Worm (Caenorhabditis elegans) whole organism, L2 larva: ENCODE results near the gene spin-3.

Experiments used
- blmp-1 ChIP-seq: sonication (generic microtip); optimal IDR thresholded peaks from 2 replicates; lab custom pipeline; 2017; ENCODE audit warnings: missing genetic modification characterization, mild to moderate bottlenecking, missing compliant biosample characterization, antibody characterized with exemption, moderate library complexity; ENCODE audit not compliant: insufficient read depth
- fos-1 ChIP-seq: fragments of 150-350 bp; optimal IDR thresholded peaks from 2 replicates; lab custom pipeline; 2014; ENCODE audit warnings: missing biosample characterization, missing genetic modification characterization
- lin-13 ChIP-seq: fragments of 150-350 bp; optimal IDR thresholded peaks from 2 replicates; lab custom pipeline; 2014; ENCODE audit warnings: missing biosample characterization, missing genetic modification reagents, missing genetic modification characterization
- nhr-12 ChIP-seq: fragments of 150-350 bp; optimal IDR thresholded peaks from 2 replicates; lab custom pipeline; 2014; ENCODE audit warnings: missing biosample characterization, missing genetic modification characterization
- nhr-6 ChIP-seq: fragments of 150-350 bp; optimal IDR thresholded peaks from 2 replicates; lab custom pipeline; 2014; ENCODE audit warnings: missing biosample characterization, missing genetic modification characterization
- unc-55 ChIP-seq: fragments of 150-350 bp; sonication (generic microtip); optimal IDR thresholded peaks from 3 replicates; lab custom pipeline; 2014; ENCODE audit warnings: missing biosample characterization, missing genetic modification reagents, missing genetic modification characterization
- unc-62 ChIP-seq: fragments of 150-350 bp; optimal IDR thresholded peaks from 2 replicates; lab custom pipeline; 2014; ENCODE audit warnings: missing biosample characterization, missing genetic modification reagents, missing genetic modification characterization
- ztf-11 ChIP-seq: sonication (generic microtip); optimal IDR thresholded peaks from 2 replicates; lab custom pipeline; 2017; ENCODE audit warnings: missing biosample characterization, missing genetic modification characterization

DNA sequence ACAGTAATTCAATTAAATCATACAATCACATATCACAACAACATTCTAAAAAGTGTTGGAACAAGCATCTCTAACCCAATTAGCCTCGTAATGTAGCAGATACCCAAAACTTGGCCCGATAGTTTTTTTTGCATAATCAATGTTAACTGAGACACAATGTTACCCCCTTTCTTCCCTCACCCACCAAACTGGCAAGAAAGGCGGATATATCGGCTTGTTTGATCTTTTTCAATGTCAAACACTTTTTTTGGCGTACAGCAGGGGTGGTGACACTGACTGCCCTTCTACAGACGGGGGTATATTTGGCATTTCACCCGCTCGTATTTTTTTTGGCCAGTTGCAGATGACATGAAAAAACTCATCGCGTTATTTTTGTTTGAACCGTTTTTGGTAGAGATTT is 20.0 kb upstream of the spin-3 start:
- TF ChIP-seq blmp-1: no peak
- no peak for TF ChIP-seq ztf-11 (tag; lab: Kevin White, UChicago)
- no peak for TF ChIP-seq nhr-12 (tag; lab: Kevin White, UChicago)
- TF ChIP-seq nhr-6 (tag; lab: Kevin White, UChicago): no peak
- no peak for TF ChIP-seq unc-62 (GFP tag; lab: Kevin White, UChicago)
- TF ChIP-seq lin-13 (GFP tag; lab: Kevin White, UChicago): no peak
- TF ChIP-seq fos-1 (tag; lab: Kevin White, UChicago): no peak
- TF ChIP-seq unc-55 (GFP tag; lab: Kevin White, UChicago): no peak
